Fruit fly (Drosophila melanogaster) whole organism, embryonic: ENCODE results near the gene CG11164.

ENCODE experiments used
- Atf-2 ChIP-seq: fragments of 200-800 bp; sonication (Bioruptor generic); optimal IDR thresholded peaks from 2 replicates; lab custom pipeline; 2016; ENCODE audit warnings: missing biosample characterization, missing genetic modification characterization
- BtbVII ChIP-seq: fragments of 200-800 bp; sonication (Bioruptor generic); optimal IDR thresholded peaks from 3 replicates; lab custom pipeline; 2017; ENCODE audit warnings: missing biosample characterization, mild to moderate bottlenecking, missing genetic modification characterization
- C15 ChIP-seq: fragments of 200-800 bp; sonication (Bioruptor generic); IDR thresholded peaks from 3 replicates; pipeline ENCODE4 v1.3.6; 2022; ENCODE audit warnings: missing biosample characterization, missing genetic modification characterization
- CG10462 ChIP-seq: fragments of 200-800 bp; sonication (Bioruptor generic); optimal IDR thresholded peaks from 2 replicates; lab custom pipeline; 2016; ENCODE audit warnings: missing biosample characterization, missing genetic modification characterization
- CG11247 ChIP-seq: fragments of 200-800 bp; sonication (Bioruptor generic); IDR thresholded peaks from 2 replicates; pipeline ENCODE4 v1.3.6; 2022; ENCODE audit warnings: missing biosample characterization, missing genetic modification characterization
- CG12744 ChIP-seq: fragments of 200-800 bp; sonication (Bioruptor generic); optimal IDR thresholded peaks from 2 replicates; lab custom pipeline; 2016; ENCODE audit warnings: missing biosample characterization, missing genetic modification characterization
- CG14860 ChIP-seq: fragments of 200-800 bp; sonication (Bioruptor generic); IDR thresholded peaks from 3 replicates; pipeline ENCODE4 v1.3.6; 2022; ENCODE audit warnings: missing biosample characterization, missing genetic modification characterization; ENCODE audit not compliant: partially characterized antibody
- CG1529 ChIP-seq: fragments of 200-800 bp; sonication (Bioruptor generic); optimal IDR thresholded peaks from 3 replicates; lab custom pipeline; 2018; ENCODE audit warnings: missing biosample characterization, missing genetic modification characterization
- CG16779 ChIP-seq: fragments of 200-800 bp; sonication (Bioruptor generic); IDR thresholded peaks from 2 replicates; pipeline ENCODE4 v1.3.6; 2022; ENCODE audit warnings: missing biosample characterization, missing genetic modification characterization
- CG17359 ChIP-seq: fragments of 200-800 bp; sonication (Bioruptor generic); optimal IDR thresholded peaks from 3 replicates; lab custom pipeline; 2018; ENCODE audit warnings: missing biosample characterization, mild to moderate bottlenecking, missing genetic modification characterization, moderate library complexity
- CG17912 ChIP-seq: fragments of 200-800 bp; sonication (Bioruptor generic); optimal IDR thresholded peaks from 2 replicates; lab custom pipeline; 2018; ENCODE audit warnings: missing biosample characterization, mild to moderate bottlenecking, missing genetic modification characterization
- CG33213 ChIP-seq: fragments of 200-800 bp; sonication (Bioruptor generic); optimal IDR thresholded peaks from 3 replicates; lab custom pipeline; 2016; ENCODE audit warnings: missing biosample characterization, missing genetic modification characterization
- CG33557 ChIP-seq: fragments of 200-800 bp; sonication (Bioruptor generic); optimal IDR thresholded peaks from 2 replicates; lab custom pipeline; 2019; ENCODE audit warnings: missing biosample characterization, mild to moderate bottlenecking, missing genetic modification characterization, moderate library complexity
- CG34224 ChIP-seq: fragments of 200-800 bp; sonication (Bioruptor generic); IDR thresholded peaks from 3 replicates; pipeline ENCODE4 v1.3.6; 2022; ENCODE audit warnings: missing biosample characterization, missing genetic modification characterization; ENCODE audit not compliant: partially characterized antibody
- CG4328 ChIP-seq: fragments of 200-800 bp; sonication (Bioruptor generic); optimal IDR thresholded peaks from 3 replicates; lab custom pipeline; 2017; ENCODE audit warnings: missing biosample characterization, missing genetic modification reagents, missing genetic modification characterization
- CG4707 ChIP-seq: fragments of 200-800 bp; sonication (Bioruptor generic); optimal IDR thresholded peaks from 2 replicates; lab custom pipeline; 2018; ENCODE audit warnings: missing biosample characterization, mild to moderate bottlenecking, missing genetic modification characterization, moderate library complexity
- CG6791 ChIP-seq: fragments of 200-800 bp; sonication (Bioruptor generic); IDR thresholded peaks from 3 replicates; pipeline ENCODE4 v1.3.6; 2022; ENCODE audit warnings: missing biosample characterization, missing genetic modification characterization; ENCODE audit not compliant: partially characterized antibody
- CG7556 ChIP-seq: fragments of 200-800 bp; sonication (Bioruptor generic); optimal IDR thresholded peaks from 2 replicates; lab custom pipeline; 2017; ENCODE audit warnings: missing biosample characterization, mild to moderate bottlenecking, missing genetic modification characterization
- CG9932 ChIP-seq: fragments of 200-800 bp; sonication (Bioruptor generic); IDR thresholded peaks from 2 replicates; pipeline ENCODE4 v1.3.6; 2022; ENCODE audit warnings: missing biosample characterization, missing genetic modification characterization
- Elba2 ChIP-seq: fragments of 200-800 bp; sonication (Bioruptor generic); optimal IDR thresholded peaks from 3 replicates; lab custom pipeline; 2016; ENCODE audit warnings: missing biosample characterization, missing genetic modification characterization
- Fer3 ChIP-seq: fragments of 200-800 bp; sonication (Bioruptor generic); optimal IDR thresholded peaks from 2 replicates; lab custom pipeline; 2018; ENCODE audit warnings: missing biosample characterization, mild to moderate bottlenecking, missing genetic modification characterization, moderate library complexity
- H15 ChIP-seq: fragments of 200-800 bp; sonication (Bioruptor generic); IDR thresholded peaks from 3 replicates; pipeline ENCODE4 v1.3.6; 2022; ENCODE audit warnings: missing biosample characterization, missing genetic modification characterization
- H2.0 ChIP-seq: fragments of 200-800 bp; sonication (Bioruptor generic); IDR thresholded peaks from 2 replicates; pipeline ENCODE4 v1.3.6; 2022; ENCODE audit warnings: missing biosample characterization, missing genetic modification characterization
- Usf ChIP-seq: fragments of 200-800 bp; sonication (Bioruptor generic); optimal IDR thresholded peaks from 2 replicates; lab custom pipeline; 2017; ENCODE audit warnings: missing genotype, missing biosample characterization, missing genetic modification characterization
- Vsx1 ChIP-seq: fragments of 200-800 bp; sonication (Bioruptor generic); optimal IDR thresholded peaks from 2 replicates; lab custom pipeline; 2017; ENCODE audit warnings: missing biosample characterization, mild to moderate bottlenecking, missing genetic modification characterization, missing genetic modification reagents
- Xrp1 ChIP-seq: fragments of 200-800 bp; sonication (Bioruptor generic); IDR thresholded peaks from 2 replicates; pipeline ENCODE4 v1.3.6; 2022; ENCODE audit warnings: missing biosample characterization, missing genetic modification characterization
- ato ChIP-seq: fragments of 200-800 bp; sonication (Bioruptor generic); IDR thresholded peaks from 2 replicates; pipeline ENCODE4 v1.3.6; 2022; ENCODE audit warnings: missing biosample characterization, missing genetic modification characterization; ENCODE audit not compliant: partially characterized antibody
- cas ChIP-seq: fragments of 200-800 bp; sonication (Bioruptor generic); IDR thresholded peaks from 2 replicates; pipeline ENCODE4 v1.3.6; 2022; ENCODE audit warnings: missing biosample characterization, missing genetic modification characterization
- chm ChIP-seq: fragments of 200-800 bp; sonication (Bioruptor generic); IDR thresholded peaks from 2 replicates; pipeline ENCODE4 v1.3.6; 2022; ENCODE audit warnings: missing biosample characterization, missing genetic modification characterization
- crc ChIP-seq: fragments of 200-800 bp; sonication (Bioruptor generic); optimal IDR thresholded peaks from 2 replicates; lab custom pipeline; 2016; ENCODE audit warnings: missing biosample characterization, missing genetic modification characterization
- dmrt11E ChIP-seq: fragments of 200-800 bp; sonication (Bioruptor generic); optimal IDR thresholded peaks from 3 replicates; lab custom pipeline; 2018; ENCODE audit warnings: missing biosample characterization, mild to moderate bottlenecking, missing genetic modification characterization, moderate library complexity
- fd102C ChIP-seq: fragments of 200-800 bp; sonication (Bioruptor generic); optimal IDR thresholded peaks from 2 replicates; lab custom pipeline; 2018; ENCODE audit warnings: missing biosample characterization, mild to moderate bottlenecking, missing genetic modification characterization, moderate library complexity
- fd3F ChIP-seq: fragments of 200-800 bp; sonication (Bioruptor generic); optimal IDR thresholded peaks from 2 replicates; lab custom pipeline; 2018; ENCODE audit warnings: missing biosample characterization, mild to moderate bottlenecking, missing genetic modification characterization, moderate library complexity
- gcm ChIP-seq: fragments of 200-800 bp; sonication (Bioruptor generic); optimal IDR thresholded peaks from 2 replicates; lab custom pipeline; 2019; ENCODE audit warnings: missing biosample characterization, mild to moderate bottlenecking, missing genetic modification characterization, moderate library complexity
- gcm2 ChIP-seq: fragments of 200-800 bp; sonication (Bioruptor generic); optimal IDR thresholded peaks from 2 replicates; lab custom pipeline; 2016; ENCODE audit warnings: missing biosample characterization, missing genetic modification characterization
- her ChIP-seq: fragments of 200-800 bp; sonication (Bioruptor generic); optimal IDR thresholded peaks from 2 replicates; lab custom pipeline; 2016; ENCODE audit warnings: missing biosample characterization, missing genetic modification characterization
- klu ChIP-seq: fragments of 200-800 bp; sonication (Bioruptor generic); IDR thresholded peaks from 2 replicates; pipeline ENCODE4 v1.3.6; 2022; ENCODE audit warnings: missing biosample characterization, missing genetic modification characterization
- lbe ChIP-seq: fragments of 200-800 bp; sonication (Bioruptor generic); optimal IDR thresholded peaks from 2 replicates; lab custom pipeline; 2016; ENCODE audit warnings: missing biosample characterization, mild to moderate bottlenecking, missing genetic modification characterization
- lov ChIP-seq, 2 experiments: fragments of 200-800 bp in 1 of 2; fragments of >200 bp in 1 of 2; sonication (Bioruptor generic) in 1 of 2; IDR thresholded peaks in 1 of 2; optimal IDR thresholded peaks in 1 of 2; 2 replicates in 1 of 2; 3 replicates in 1 of 2; pipeline versions ENCODE4 v1.3.6 to Lab custom; 2017 to 2022; ENCODE audit warnings: missing biosample characterization in 1 of 2, missing genetic modification characterization in 1 of 2
- luna ChIP-seq: fragments of 200-800 bp; sonication (Bioruptor generic); optimal IDR thresholded peaks from 2 replicates; lab custom pipeline; 2016; ENCODE audit warnings: missing biosample characterization, missing genetic modification characterization
- nom ChIP-seq: fragments of 200-800 bp; sonication (Bioruptor generic); optimal IDR thresholded peaks from 2 replicates; lab custom pipeline; 2017; ENCODE audit warnings: missing biosample characterization, missing genetic modification characterization, mild to moderate bottlenecking, moderate library complexity, missing genetic modification reagents
- org-1 ChIP-seq: fragments of 200-800 bp; sonication (Bioruptor generic); optimal IDR thresholded peaks from 2 replicates; lab custom pipeline; 2017; ENCODE audit warnings: missing biosample characterization, missing genetic modification characterization
- otp ChIP-seq: fragments of 200-800 bp; sonication (Bioruptor generic); IDR thresholded peaks from 3 replicates; pipeline ENCODE4, ENCODE4 v1.3.6; 2022; ENCODE audit warnings: missing biosample characterization, missing genetic modification characterization
- sim ChIP-seq: fragments of 200-800 bp; sonication (Bioruptor generic); IDR thresholded peaks from 2 replicates; pipeline ENCODE4 v1.3.6; 2022; ENCODE audit warnings: missing biosample characterization, missing genetic modification characterization
- slou ChIP-seq: fragments of 200-800 bp; sonication (Bioruptor generic); optimal IDR thresholded peaks from 3 replicates; lab custom pipeline; 2016; ENCODE audit warnings: missing biosample characterization, missing genetic modification characterization
- sr ChIP-seq: fragments of 200-800 bp; sonication (Bioruptor generic); IDR thresholded peaks from 3 replicates; pipeline ENCODE4 v1.3.6; 2022; ENCODE audit warnings: missing biosample characterization, missing genetic modification characterization
- unpg ChIP-seq: fragments of 200-800 bp; sonication (Bioruptor generic); optimal IDR thresholded peaks from 3 replicates; lab custom pipeline; 2018; ENCODE audit warnings: missing biosample characterization, mild to moderate bottlenecking, missing genetic modification characterization, moderate library complexity
- zen2 ChIP-seq: fragments of 200-800 bp; sonication (Bioruptor generic); IDR thresholded peaks from 3 replicates; pipeline ENCODE4 v1.3.6; 2022; ENCODE audit warnings: missing biosample characterization, missing genetic modification characterization; ENCODE audit not compliant: partially characterized antibody

CG11164 gene

DNA sequence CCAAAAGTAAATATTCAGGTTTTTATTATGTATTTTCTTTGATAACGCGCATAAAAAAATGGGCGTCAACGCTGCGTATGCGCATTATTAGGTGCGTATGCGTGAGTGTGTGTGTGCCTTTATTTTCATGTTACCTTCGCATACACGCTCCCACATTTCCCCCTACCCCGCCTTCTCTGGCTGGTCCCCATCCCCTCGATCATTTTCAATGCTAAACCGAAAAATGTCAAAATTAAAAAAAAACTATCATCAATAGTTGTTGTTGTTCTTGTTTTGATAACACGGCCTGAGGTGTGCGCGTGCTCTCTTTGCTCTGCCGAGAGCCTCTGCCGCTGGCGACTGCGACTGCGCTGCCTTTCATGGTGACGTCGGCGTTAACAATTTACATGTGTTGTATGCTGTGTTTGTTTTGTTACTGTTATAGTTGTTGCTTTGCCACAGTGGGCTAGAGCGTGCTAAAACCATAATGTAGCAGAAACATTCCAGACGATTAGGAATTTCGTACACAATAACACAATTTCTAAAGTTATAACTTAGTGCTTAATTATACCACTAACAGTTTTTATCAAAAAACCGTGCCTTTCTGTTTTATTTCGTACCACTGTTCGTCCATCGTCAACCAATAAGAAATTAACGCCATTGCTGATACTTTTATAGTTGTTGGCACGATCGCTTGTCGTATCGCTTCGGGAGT lies 27.7 kb upstream of the CG11164 start (continued):
- peak; percentile 98 for TF ChIP-seq gcm (GFP tag; lab: Kevin White, UChicago)
- peak; percentile 93 for TF ChIP-seq dmrt11E (tag; lab: Kevin White, UChicago)
- TF ChIP-seq org-1 (GFP tag; lab: Kevin White, UChicago), result peak; percentile 99
- TF ChIP-seq sim (GFP tag; lab: Robert Waterston, UW), result peak; percentile 98
- TF ChIP-seq BtbVII (GFP tag; lab: Kevin White, UChicago), result peak; percentile 98
- TF ChIP-seq luna (GFP tag; lab: Kevin White, UChicago), result peak; percentile 96
- peak; percentile 99 for TF ChIP-seq Xrp1 (GFP tag; lab: Robert Waterston, UW)
- peak; percentile 99 for TF ChIP-seq CG17359
- peak; percentile 98 for TF ChIP-seq CG1529 (GFP tag; lab: Kevin White, UChicago)
- peak; percentile 98 for TF ChIP-seq CG7556 (GFP tag; lab: Kevin White, UChicago)
- TF ChIP-seq CG9932 (GFP tag; lab: Robert Waterston, UW), result peak; percentile 99
- peak; percentile 98 for TF ChIP-seq fd3F (GFP tag; lab: Kevin White, UChicago)
- TF ChIP-seq CG17912 (GFP tag; lab: Kevin White, UChicago), result peak; percentile 92
- TF ChIP-seq slou, result peak; percentile 96
- TF ChIP-seq C15 (GFP tag; lab: Robert Waterston, UW), result peak; percentile 98
- TF ChIP-seq crc (GFP tag; lab: Kevin White, UChicago), result peak; percentile 98
- peak; percentile 97 for TF ChIP-seq her (GFP tag; lab: Kevin White, UChicago)
- TF ChIP-seq klu (GFP tag; lab: Robert Waterston, UW), result peak; percentile 96
- peak; percentile 60; the same call in 1 of the 2 replicates for TF ChIP-seq ato
- peak; percentile 75 for TF ChIP-seq CG6791 (GFP tag; lab: Robert Waterston, UW)
- peak; percentile 95 for TF ChIP-seq sr
- peak; percentile 98 for TF ChIP-seq CG10462
- TF ChIP-seq zen2, result no peak
- TF ChIP-seq CG16779 (GFP tag; lab: Robert Waterston, UW), result peak; percentile 98
- peak; percentile 98 for TF ChIP-seq H2.0 (GFP tag; lab: Robert Waterston, UW)
- TF ChIP-seq lov (optimal IDR thresholded peaks at IDR 0.05; lab: Kevin White, UChicago), result no peak
- peak; percentile 99 for TF ChIP-seq lov (GFP tag; IDR thresholded peaks at IDR 0.05; lab: Robert Waterston, UW)
- peak; percentile 98 for TF ChIP-seq gcm2
- TF ChIP-seq CG33557 (GFP tag; lab: Kevin White, UChicago), result peak; percentile 86
- peak; percentile 67; the same call in 2 of the 3 replicates for TF ChIP-seq CG14860 (GFP tag; lab: Robert Waterston, UW)
- TF ChIP-seq CG12744 (GFP tag; lab: Kevin White, UChicago), result peak; percentile 98
- TF ChIP-seq H15, result peak; percentile 99
- TF ChIP-seq CG4328 (GFP tag; lab: Kevin White, UChicago), result peak; percentile 97
- TF ChIP-seq cas, result peak; percentile 97
- TF ChIP-seq Usf (GFP tag; lab: Kevin White, UChicago), result peak; percentile 95
- peak; percentile 99 for TF ChIP-seq CG33213
- TF ChIP-seq unpg (GFP tag; lab: Kevin White, UChicago), result peak; percentile 99
- TF ChIP-seq Atf-2, result peak; percentile 99
- TF ChIP-seq CG11247 (GFP tag; lab: Robert Waterston, UW), result peak; percentile 99
- TF ChIP-seq lbe (GFP tag; lab: Kevin White, UChicago), result peak; percentile 84
- peak; percentile 95 for TF ChIP-seq nom
- TF ChIP-seq Fer3 (tag; lab: Kevin White, UChicago), result peak; percentile 99
- TF ChIP-seq otp (GFP tag; lab: Robert Waterston, UW), result peak; percentile 99
- TF ChIP-seq chm (GFP tag; lab: Robert Waterston, UW), result peak; percentile 99
- peak; percentile 98 for TF ChIP-seq CG4707 (GFP tag; lab: Kevin White, UChicago)
- TF ChIP-seq fd102C (GFP tag; lab: Kevin White, UChicago), result peak; percentile 76
- TF ChIP-seq Elba2 (GFP tag; lab: Kevin White, UChicago), result peak; percentile 82
- TF ChIP-seq CG34224, result peak; percentile 46; the same call in 1 of the 3 replicates
- TF ChIP-seq Vsx1 (GFP tag; lab: Kevin White, UChicago), result peak; percentile 97
